Fruit fly (Drosophila melanogaster): ENCODE data around the gene CG33912.

CG33912 gene

DNA sequence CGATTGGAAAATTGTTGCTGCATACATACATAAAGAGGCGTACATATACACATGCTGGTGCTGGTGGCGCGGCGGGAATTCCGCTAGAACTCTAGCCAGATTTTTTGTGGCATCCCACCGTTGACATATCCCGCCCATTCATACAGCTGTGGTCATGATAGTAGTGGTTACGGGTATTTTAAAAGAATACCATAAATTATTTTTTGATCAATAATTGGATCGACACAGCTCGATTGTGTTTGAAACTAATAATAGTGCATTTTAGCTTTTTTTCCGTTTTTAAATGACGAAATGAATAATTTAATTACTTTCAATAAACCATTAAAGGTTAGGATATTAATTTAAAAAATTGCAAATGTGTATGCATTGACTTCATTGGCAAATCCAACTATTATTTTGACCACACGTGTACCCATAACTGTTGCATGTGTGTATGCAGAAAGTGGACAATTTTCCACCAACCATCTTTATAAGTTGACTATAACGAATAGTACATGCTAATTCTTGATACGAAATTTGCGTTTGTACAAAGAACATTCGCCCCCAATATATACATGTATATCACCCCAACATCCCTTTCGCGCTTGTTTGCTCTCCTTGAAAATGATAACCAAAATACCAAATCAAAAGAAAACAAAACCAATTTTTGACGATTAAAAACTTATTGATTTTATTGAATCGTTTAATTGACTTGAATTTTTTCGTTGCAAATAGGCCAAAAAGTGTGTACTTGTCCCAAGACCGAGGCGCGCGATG, 16.6 kb upstream of the CG33912 start:
- peak; percentile 38 for TF ChIP-seq noc (tag; optimal IDR thresholded peaks at IDR 0.05)

DNA sequence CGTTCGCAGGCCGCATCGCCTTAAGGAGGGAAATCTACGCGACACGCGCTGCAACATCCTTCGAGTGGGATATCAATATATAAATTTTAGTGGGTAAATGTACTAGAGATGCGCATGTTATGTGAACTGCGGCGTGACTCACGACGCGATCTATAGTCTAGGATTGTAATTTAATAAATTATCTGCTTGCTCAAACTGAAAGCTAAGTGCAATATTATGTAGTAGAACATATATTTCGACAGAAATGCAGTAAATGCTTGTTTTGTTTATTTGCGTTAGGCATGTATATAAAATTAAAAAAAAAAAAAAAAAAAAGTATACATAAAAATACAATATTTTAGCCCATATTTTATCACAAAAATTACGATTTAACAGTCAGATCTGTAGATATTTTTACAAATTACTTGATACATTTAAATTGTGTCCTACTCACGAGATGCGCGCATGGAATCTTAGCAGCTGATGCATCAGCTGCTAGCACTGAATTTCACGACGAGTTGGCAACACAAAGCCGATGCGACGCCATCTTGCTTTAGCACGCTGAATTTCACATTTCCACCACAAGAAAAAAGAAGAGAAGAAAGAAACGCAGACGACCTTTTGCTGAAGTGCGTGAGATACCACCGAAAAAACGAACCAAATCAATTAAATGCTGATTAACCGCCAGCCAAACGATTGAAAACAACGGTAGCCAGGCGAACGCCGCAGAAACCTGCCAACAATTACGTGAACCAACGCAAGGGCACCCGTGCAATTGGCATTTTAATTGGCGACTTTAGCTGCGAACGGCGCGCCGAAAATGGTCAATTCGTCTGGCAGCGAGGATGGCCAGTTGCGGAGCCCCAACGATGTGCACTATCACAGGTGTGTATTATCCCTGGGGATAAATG, 15.8 kb upstream of the CG33912 start, which contains the start of the genes CG4042 and Pitslre:
Gene CG4042, minus strand, starts transcription at position 507 of the 890 bp plus-strand sequence.
Gene Pitslre, plus strand, starts transcription at position 528 of the 890 bp plus-strand sequence.
- no peak for TF ChIP-seq noc (tag; optimal IDR thresholded peaks at IDR 0.05)

DNA sequence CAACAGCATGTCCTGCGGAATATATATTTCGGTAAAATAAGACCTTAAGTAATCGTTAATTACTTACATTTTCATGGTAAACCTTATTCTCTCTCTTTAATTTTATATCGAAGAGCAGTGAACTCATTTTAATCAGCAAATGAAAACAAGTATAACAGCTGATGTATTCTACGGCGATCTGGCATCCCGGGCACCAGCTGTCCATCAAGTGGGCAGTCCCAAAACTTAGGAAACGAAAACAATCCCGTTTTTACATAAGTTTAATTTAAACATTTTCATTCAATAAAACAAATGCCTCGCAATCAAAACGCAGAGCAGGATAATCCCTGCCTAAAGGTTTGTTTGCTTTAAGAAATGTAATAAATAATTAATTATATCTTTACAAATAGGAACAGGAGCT, 13.9 kb upstream of the CG33912 start, which contains the start of the genes CG4074 and CG4186:
Gene CG4074, minus strand, starts transcription at position 151 of the 400 bp plus-strand sequence.
Gene CG4186, plus strand, starts transcription at position 237 of the 400 bp plus-strand sequence.
- TF ChIP-seq noc (tag; optimal IDR thresholded peaks at IDR 0.05): no peak

DNA sequence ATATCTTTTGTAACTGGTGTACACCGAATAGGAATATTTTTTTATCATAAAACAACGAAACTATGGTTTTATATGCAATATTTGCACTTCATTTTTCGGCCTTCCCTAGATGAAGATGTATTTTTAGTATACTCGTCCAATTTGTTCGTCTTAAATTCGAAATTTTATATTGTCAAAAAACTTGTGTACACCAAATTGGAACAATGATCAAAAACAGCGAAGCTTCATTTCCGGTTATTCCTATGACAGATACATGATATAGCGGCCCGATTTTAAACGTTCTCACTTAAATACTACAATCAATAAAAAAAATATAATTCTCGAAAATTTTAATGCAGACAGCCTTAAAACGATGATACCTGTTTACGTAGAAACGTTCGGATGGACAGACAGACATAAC, 11.7 kb upstream of the CG33912 start:
- no peak for TF ChIP-seq noc (tag; optimal IDR thresholded peaks at IDR 0.05)

DNA sequence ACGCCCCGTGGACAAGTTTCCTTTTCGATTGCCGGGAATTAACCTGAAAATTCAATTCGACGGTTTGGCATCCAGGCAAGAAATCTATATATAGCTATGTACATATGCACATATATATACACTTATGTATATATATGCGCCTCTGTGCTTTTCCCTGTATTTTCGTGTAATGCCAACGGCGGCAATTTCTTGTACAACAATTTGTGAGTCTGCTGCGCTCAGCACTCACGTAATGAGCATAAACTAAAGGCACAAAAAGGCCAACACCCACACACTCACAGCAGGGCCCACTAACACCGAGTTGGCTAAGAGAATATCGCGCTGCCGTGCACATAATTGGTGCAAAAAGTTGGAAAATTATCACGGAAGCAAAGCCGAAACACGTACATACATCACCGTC, 6.0 kb upstream of the CG33912 start:
- TF ChIP-seq noc (tag; optimal IDR thresholded peaks at IDR 0.05): no peak

DNA sequence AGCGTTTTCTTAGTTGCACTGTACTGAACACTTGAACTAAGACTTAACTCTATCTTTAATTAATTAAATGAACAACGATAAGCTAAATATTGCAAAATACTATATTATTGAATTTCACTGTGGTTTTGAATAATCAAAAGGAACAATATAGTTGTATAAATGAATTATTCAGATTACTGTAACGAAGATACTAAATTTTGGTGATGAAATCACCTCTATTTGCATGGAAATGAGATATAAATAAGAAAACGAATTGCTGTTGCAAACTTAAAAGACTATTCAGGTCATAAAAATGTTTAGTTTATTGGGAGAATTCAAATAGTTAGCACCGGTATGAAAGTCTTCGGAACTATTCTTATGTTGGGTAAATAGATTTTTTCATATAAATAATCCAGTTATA, 3.1 kb upstream of the CG33912 start, which contains the start of gene CG43251:
Gene CG43251, plus strand, starts transcription at position 301 of the 400 bp plus-strand sequence.
- no peak for TF ChIP-seq noc (tag; optimal IDR thresholded peaks at IDR 0.05)

DNA sequence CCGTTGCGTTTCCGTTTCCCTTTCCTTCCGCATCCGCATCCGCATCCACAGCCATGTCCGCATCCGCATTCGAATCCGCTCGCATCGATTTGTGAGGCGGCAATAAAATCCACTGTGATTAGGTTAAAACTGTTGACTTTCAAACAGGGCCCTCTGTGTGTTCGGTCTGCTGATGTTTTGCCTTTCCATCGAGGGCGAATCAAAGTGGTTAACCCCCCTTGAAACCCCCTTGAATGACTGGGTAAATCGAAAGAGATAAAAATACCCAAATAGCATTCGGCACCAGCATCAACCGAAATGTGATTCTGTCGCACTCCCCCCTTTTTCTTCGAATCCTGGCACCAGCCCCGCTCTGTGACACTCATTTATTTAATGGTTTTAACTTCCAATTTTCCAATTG, 2.5 kb downstream of the CG33912 start:
- TF ChIP-seq noc (tag; optimal IDR thresholded peaks at IDR 0.05): no peak

DNA sequence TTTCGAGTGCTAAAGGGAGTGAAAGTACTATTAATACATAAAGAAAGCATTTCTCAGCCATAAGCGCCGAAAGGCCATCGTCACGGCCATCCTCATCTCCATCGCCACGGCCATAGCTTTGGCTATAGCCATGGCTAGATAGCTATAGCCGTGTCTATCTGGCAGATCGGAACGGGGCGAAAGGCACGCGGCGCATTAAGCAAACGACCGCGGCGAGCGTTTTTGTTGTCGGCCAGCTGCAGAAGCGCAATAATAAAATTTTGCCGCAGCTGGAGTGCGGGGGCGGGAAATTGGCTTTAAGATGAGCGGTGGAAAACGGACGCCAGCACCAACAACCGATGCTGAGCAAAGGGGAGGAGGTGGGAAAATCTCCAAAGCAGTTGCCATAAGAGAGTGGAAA, 5.1 kb downstream of the CG33912 start:
- TF ChIP-seq noc (tag; optimal IDR thresholded peaks at IDR 0.05): no peak

DNA sequence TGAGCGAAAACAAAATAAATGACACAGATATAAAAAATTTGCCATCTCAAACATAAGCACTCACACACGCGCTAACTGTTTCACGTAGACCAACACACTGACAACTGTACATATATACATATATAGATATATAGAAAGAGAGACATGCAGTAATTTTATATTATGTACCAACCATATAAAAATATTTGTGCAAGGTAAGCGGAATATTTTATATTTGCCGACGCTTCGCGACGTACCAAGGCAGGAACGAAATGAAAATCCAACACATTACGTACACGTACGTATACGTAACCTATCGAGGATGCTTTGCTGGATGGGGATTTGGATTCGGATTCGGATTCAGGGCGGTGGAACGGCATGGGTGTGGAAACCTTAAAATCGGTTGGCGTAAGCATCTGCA, 6.9 kb downstream of the CG33912 start:
- TF ChIP-seq noc (tag; optimal IDR thresholded peaks at IDR 0.05): no peak

DNA sequence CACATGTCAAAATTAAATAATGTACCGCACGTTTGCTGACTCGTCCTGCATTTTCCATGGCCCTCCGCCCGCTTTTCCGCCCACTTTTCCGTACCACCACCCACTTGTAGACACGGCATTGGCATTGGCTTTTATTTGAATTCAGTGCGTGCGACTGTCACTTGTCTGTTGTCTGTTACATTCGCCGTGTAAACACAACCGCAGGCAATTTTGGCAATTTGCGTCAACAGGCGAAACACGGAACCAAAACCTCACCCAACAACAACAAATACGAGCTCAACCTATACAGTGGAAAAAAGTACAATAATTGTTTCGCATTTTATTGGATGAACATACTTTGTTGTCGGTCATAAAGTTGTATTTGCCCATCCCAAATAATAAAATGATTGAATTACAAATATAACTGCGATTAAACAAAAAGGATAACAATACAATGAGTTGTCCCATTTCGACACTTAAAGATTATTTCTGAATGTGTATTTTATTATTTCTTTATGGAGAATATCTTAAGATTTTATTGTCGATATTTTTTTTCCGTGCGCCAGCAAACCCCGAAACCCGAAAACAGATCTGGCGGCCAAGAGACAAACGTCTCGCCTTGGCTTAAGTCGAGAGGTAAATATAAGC, 8.1 kb downstream of the CG33912 start:
- no peak for TF ChIP-seq noc (tag; optimal IDR thresholded peaks at IDR 0.05)

DNA sequence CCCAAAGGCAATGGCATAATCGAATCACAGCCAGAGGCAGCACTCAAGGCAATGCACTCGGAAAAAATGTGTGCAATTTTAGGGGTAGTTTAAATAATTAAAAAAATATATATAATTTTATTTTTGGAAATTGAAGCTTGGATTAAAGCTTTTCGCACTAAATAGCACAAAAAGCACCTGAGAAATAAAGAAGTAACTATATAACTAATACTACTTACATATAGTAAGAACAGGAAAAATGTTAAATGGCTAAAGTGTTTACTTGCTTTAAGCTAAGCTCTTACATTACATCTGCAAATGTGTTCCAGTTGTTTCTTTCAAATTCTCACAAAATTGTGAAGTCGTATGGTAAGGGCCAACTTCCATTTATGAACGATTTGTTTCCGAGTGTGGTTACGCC, 16.1 kb downstream of the CG33912 start, which contains the start of gene Gr77a:
Gene Gr77a, minus strand, starts transcription at position 17 of the 400 bp plus-strand sequence.
- no peak for TF ChIP-seq noc (tag; optimal IDR thresholded peaks at IDR 0.05)

DNA sequence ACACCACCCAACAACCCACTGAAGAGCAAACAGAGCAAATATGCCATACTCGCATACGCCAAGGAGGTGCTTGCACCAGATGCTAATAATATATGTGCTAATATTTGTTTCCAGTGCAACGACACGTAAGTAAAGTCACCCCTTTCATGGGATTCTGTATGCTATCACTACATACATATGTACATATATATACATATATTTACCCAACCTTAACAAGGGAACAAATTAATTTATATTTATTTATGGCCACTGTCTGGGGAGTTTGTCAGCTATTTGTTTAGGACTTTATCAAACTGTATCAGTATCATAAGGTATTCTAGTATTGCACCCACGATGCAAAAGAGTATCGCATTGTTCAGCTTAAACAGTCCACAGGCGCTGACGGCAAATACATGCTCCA, 18.1 kb downstream of the CG33912 start:
- no peak for TF ChIP-seq noc (tag; optimal IDR thresholded peaks at IDR 0.05)

DNA sequence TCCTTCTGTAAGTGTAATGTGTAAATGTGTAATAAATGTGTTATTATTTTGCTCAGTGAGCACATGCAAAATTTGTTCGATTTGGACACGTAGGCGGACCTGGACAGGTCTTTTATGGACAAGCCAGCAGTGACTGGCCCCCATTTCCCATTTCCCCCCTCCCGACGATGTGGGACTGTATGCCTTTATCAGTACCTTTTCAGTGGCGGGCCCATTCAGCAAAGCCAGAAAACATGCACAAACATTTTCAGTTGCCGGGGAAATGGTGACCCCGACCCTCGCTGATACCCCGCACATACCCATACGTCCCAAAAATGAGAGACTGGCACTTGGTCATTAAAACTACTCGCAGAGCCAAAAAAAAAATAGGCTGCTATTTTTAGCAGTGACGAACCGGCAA, 19.2 kb downstream of the CG33912 start:
- TF ChIP-seq noc (tag; optimal IDR thresholded peaks at IDR 0.05): no peak

DNA sequence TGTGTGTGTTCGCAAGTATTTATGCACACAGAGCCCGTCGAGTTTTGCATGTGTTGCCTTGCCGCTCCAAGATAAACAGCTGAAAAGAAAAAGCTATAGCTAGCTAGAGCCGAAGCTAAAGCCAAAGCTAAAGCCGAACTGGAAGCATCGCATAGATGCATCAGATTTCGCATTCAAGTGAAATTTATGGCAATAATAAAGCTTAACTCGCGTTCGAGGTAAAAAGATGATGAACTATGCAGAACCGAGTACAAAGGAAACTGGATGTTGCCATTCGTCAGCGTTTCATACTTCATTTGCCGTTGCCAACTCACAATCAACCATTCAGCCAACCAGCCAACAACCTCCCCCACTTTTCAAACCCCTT, 21.2 kb downstream of the CG33912 start:
- TF ChIP-seq noc (tag; optimal IDR thresholded peaks at IDR 0.05): no peak

DNA sequence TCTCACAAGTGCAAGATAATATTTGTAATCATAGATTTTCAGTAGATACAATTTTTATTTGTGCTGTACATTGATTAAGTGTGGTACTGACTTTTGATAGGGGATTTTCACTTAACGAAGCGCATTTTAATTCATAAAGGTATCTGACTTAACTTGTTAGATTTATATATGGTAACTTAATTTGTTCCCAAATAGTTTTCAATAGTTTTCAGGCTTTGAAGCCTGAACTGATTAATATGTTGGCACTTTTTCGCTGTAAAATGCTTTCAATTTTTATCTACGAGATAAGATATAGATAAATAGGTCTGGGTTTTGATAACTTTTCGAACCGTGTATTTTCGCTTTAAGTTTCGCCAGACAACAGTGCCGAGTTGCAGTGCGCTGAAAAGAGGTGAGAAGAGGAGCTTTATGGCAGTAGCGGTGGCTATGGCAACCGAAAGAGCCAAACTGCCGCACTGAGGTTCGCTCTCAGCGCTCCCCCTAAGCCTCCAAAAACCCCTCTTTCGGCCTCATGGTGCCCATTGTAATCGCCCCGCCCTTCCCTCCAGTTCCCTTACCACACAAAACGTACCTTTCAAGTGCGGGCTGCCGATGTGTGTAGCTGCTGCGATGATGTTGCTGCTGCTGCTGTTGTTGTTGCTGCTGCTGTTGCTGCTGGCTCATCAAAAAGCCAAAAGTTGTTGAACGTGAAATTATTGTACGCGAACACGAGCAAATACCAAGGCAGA, 21.8 kb downstream of the CG33912 start:
- no peak for TF ChIP-seq noc (tag; optimal IDR thresholded peaks at IDR 0.05)
